Fruit fly (Drosophila melanogaster): ENCODE measurements around the gene CG3808.

CG3808 gene

DNA sequence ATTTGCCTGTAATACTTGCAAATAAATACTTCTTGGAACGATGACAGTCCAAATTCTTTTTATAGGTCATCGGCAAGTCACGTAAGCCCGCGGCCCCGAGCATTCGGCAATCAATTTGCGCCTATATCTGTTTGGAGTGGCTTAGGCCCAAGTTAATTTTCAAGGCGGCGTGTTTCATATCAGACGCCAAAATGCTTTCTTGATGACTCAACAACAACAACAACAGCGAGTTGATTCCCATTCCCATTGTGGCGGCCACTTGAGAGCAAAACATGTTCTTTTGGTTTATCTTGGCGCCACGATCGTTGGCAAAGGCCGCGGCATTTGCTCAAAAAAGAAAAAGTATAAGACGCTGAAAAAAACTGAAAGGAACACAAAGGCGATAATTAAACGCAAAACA is 13.7 kb upstream of the CG3808 start:
- TF ChIP-seq caup (GFP tag; optimal IDR thresholded peaks at IDR 0.05; ENCODE audit: severe bottlenecking) (no peak), Spps (tag; optimal IDR thresholded peaks at IDR 0.05) (no peak), Poxn (GFP tag; IDR thresholded peaks at IDR 0.05) (no peak), CG2889 (GFP tag; IDR thresholded peaks at IDR 0.05) (no peak), CG4424 (GFP tag; optimal IDR thresholded peaks at IDR 0.05) (no peak), hkb (optimal IDR thresholded peaks at IDR 0.05) (no peak), hkb (GFP tag; IDR thresholded peaks at IDR 0.05) (no peak), ro (GFP tag; IDR thresholded peaks at IDR 0.05) (no peak), Ada2b (GFP tag; IDR thresholded peaks at IDR 0.05) (no peak), tup (GFP tag; optimal IDR thresholded peaks at IDR 0.05) (no peak), trh (GFP tag; optimal IDR thresholded peaks at IDR 0.05) (no peak), CG11696 (GFP tag; IDR thresholded peaks at IDR 0.05) (no peak), CG30431 (GFP tag; optimal IDR thresholded peaks at IDR 0.05) (no peak), CG12236 (GFP tag; optimal IDR thresholded peaks at IDR 0.05) (no peak), tap (tag; optimal IDR thresholded peaks at IDR 0.05) (no peak), CG1233 (GFP tag; optimal IDR thresholded peaks at IDR 0.05) (no peak), CG5953 (GFP tag; IDR thresholded peaks at IDR 0.05) (no peak), CG10654 (GFP tag; optimal IDR thresholded peaks at IDR 0.05) (no peak), CG10366 (GFP tag; IDR thresholded peaks at IDR 0.05) (no peak), ranshi (GFP tag; IDR thresholded peaks at IDR 0.05) (no peak), lmd (GFP tag; IDR thresholded peaks at IDR 0.05) (no peak), CG4854 (GFP tag; optimal IDR thresholded peaks at IDR 0.05) (no peak), nmo (GFP tag; optimal IDR thresholded peaks at IDR 0.05) (no peak), CG2712 (tag; optimal IDR thresholded peaks at IDR 0.05) (no peak), HLH4C (GFP tag; IDR thresholded peaks at IDR 0.05; ENCODE audit: partially characterized antibody) (no peak), ac (GFP tag; optimal IDR thresholded peaks at IDR 0.05) (no peak), CG10462 (GFP tag; optimal IDR thresholded peaks at IDR 0.05) (no peak), sqz (GFP tag; optimal IDR thresholded peaks at IDR 0.05) (peak; percentile 22), CG8281 (tag; optimal IDR thresholded peaks at IDR 0.05) (no peak), Blimp-1 (GFP tag; optimal IDR thresholded peaks at IDR 0.05) (no peak), Hr78 (GFP tag; optimal IDR thresholded peaks at IDR 0.05) (no peak), B-H2 (GFP tag; optimal IDR thresholded peaks at IDR 0.05) (peak; percentile 4), odd (GFP tag; optimal IDR thresholded peaks at IDR 0.05) (no peak), Deaf1 (tag; optimal IDR thresholded peaks at IDR 0.05) (no peak), Adf1 (GFP tag; IDR thresholded peaks at IDR 0.05) (no peak), knrl (GFP tag; IDR thresholded peaks at IDR 0.05; ENCODE audit: partially characterized antibody) (no peak), ato (GFP tag; IDR thresholded peaks at IDR 0.05; ENCODE audit: partially characterized antibody) (no peak), CG12104 (GFP tag; optimal IDR thresholded peaks at IDR 0.05) (no peak), HmgD (GFP tag; optimal IDR thresholded peaks at IDR 0.05) (no peak), otp (GFP tag; IDR thresholded peaks at IDR 0.05) (no peak), zf30C (GFP tag; optimal IDR thresholded peaks at IDR 0.05) (no peak), MBD-R2 (GFP tag; IDR thresholded peaks at IDR 0.05) (no peak), pho (GFP tag; optimal IDR thresholded peaks at IDR 0.05) (no peak), dati (GFP tag; IDR thresholded peaks at IDR 0.05) (no peak), E2f2 (GFP tag; IDR thresholded peaks at IDR 0.05) (no peak), Sry-δ (GFP tag; optimal IDR thresholded peaks at IDR 0.05) (no peak), CG7357 (GFP tag; IDR thresholded peaks at IDR 0.05) (no peak), D19B (GFP tag; optimal IDR thresholded peaks at IDR 0.05) (no peak), Aef1 (GFP tag; IDR thresholded peaks at IDR 0.05) (no peak), Nf-YA (GFP tag; IDR thresholded peaks at IDR 0.05) (no peak), CG10979 (tag; optimal IDR thresholded peaks at IDR 0.05) (no peak), CG13424 (tag; optimal IDR thresholded peaks at IDR 0.05) (no peak), CG14441 (GFP tag; IDR thresholded peaks at IDR 0.05) (no peak)
